Worm (Caenorhabditis elegans) whole organism, L4/young adult: ENCODE data around the gene Y37E11B.5.

ENCODE experiments used
- W03F9.2 ChIP-seq: fragments of 150-350 bp; optimal IDR thresholded peaks from 2 replicates; lab custom pipeline; 2014; ENCODE audit warnings: missing biosample characterization, missing genetic modification characterization
- dao-5 ChIP-seq: sonication (generic microtip); optimal IDR thresholded peaks from 2 replicates; lab custom pipeline; 2016; ENCODE audit warnings: missing genotype, missing genetic modification characterization, moderate library complexity, missing compliant biosample characterization
- him-1 ChIP-seq: sonication (generic microtip); optimal IDR thresholded peaks from 2 replicates; lab custom pipeline; 2016; ENCODE audit warnings: missing genotype, missing genetic modification reagents, missing genetic modification characterization, missing compliant biosample characterization

The Y37E11B.5 gene

DNA sequence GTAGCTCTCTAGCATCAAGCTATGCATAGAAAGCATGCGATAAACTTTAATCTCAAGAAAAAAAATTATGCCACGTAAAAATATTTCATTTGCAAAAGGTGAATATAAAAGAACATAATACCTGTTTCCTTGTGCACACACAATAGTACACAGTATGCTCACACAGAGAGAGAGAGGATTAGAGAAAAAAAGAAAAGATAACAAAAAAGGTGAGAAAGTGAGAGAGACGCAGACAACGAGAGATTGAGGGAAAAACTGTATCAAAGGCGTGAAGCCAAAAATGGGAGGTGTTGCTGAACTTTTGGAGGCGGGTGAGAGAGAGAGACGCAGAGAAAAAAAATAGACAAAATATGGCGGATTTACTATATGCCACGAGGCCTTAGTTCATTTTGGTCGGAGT, 50.0 kb downstream of the Y37E11B.5 start:
- TF ChIP-seq dao-5 (tag; lab: Kevin White, UChicago) (no peak), W03F9.2 (tag; lab: Kevin White, UChicago) (no peak), him-1 (tag; lab: Kevin White, UChicago) (no peak)

DNA sequence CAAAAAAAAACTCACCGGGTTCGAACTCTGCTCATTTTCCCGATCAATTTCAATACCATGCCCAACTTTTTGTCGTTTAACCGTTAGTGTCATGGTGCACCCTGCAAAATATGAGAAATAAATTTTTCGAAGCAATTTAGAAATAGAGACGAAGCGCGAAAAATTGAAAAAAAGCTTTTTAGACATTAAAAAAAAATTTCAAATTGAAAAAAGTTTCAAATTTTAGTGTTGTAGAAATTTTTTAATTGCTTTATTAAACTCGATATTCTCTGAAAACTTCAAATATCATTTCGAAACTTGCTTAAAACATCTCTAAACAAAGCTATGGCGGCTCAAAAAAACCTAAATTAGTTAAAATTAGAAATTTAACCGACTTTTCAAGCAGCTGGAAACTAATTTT, 50.9 kb downstream of the Y37E11B.5 start, which contains the start of gene nstp-6:
Gene nstp-6 (minus strand): TSS at position 101 of the 400 bp plus-strand sequence.
- TF ChIP-seq him-1 (tag; lab: Kevin White, UChicago) (no peak), W03F9.2 (tag; lab: Kevin White, UChicago) (no peak), dao-5 (tag; lab: Kevin White, UChicago) (no peak)

- TF ChIP-seq W03F9.2 (tag; lab: Kevin White, UChicago) (no peak), him-1 (tag; lab: Kevin White, UChicago) (no peak), dao-5 (tag; lab: Kevin White, UChicago) (no peak)
These were observed 53.3 kb downstream of the Y37E11B.5 start for ce11 chrIV:3545060-3545459.
